Worm (Caenorhabditis elegans) whole organism, dauer: Measurements from ENCODE around the gene sfxn-1.4.

Source experiments
- unc-62 ChIP-seq: sonication (generic microtip); optimal IDR thresholded peaks from 2 replicates; lab custom pipeline; 2017; ENCODE audit warnings: missing biosample characterization, missing genetic modification reagents, missing genetic modification characterization

Gene sfxn-1.4

ce11 chrII:11657079-11657478 lies 24.0 kb downstream of the sfxn-1.4 start, which contains the start of gene nep-1:
Gene nep-1 (minus strand): TSS chrII:11657179.
- TF ChIP-seq unc-62 (GFP tag; lab: Kevin White, UChicago) = no peak

DNA sequence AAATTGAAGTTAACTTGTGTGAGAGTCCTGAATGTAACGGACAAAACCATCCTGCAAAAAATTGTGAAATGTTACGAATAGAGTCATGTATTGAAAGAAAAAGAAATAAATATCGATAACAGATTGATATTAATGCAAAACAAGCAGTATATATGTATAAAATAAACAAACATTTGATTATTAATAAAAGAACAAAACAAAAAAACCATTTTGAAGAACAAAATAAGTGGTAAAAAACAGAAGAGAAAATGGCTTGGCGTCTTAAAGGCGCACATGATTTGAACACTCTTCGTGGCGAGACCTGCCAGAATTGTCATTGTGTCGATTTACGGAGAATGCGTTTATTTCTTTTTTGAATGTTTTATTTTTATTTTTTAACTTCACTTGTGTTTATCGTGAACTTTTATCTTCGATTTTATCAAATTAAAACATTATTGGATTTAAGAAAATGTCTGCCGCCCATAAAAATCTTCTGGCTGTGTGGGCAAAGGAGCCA lies 28.3 kb downstream of the sfxn-1.4 start, which contains the start of the genes rad-23 and rpn-12:
TSS of gene rad-23 (minus strand) at position 51 of the 496 bp plus-strand sequence.
TSS of gene rpn-12 (plus strand) at position 446 of the 496 bp plus-strand sequence.
- TF ChIP-seq unc-62 (GFP tag; lab: Kevin White, UChicago) = no peak

DNA sequence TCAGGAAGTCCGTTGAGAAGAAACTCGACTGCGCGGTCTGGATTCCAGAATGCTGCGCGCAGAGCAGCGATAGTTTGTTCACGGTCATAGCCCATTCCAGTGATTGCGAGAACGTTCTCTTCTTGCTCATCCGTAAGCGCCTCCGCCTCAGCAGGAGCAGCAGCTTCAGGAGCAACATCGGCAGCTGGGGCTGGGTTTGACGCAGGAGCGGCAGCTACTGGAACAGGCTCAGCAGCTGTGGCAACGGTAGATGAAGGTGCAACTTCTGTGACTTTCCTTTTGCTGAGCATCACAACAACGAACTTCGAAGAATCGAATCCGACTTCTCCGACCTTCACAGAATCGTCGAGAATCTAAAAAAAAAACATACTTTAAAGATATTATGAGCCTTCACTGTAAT lies 28.9 kb downstream of the sfxn-1.4 start:
- no peak for TF ChIP-seq unc-62 (GFP tag; lab: Kevin White, UChicago)

DNA sequence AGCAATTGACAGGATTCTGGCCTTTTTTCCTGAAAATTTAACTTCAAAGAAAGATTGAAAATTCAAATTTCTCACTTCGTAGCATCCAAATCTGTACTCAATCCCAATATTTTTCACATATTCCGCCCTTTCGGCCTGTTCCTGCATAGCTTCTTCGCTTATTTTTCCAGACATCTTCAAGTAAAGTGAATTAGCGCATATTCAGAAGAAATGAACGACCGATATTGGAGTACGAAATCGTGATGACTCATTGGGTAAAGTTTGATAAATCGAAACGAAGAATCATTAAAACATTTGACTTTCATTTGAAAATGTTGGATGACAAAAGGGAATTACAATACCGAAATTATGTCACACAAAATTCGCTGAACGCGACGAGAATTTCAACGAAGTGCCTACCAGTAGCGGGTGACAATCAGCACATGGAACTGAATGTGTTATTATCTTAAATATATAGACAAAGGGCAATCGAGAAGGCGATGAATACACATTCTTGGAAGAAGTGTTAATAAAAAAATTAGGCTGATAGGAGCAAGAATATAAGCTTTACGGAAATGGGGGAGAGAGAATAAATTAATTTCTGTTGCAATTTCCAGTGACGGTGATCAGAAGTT lies 30.0 kb downstream of the sfxn-1.4 start, which contains the start of gene coa-7:
TSS of gene coa-7 (minus strand) at position 174 of the 614 bp plus-strand sequence.
- TF ChIP-seq unc-62 (GFP tag; lab: Kevin White, UChicago) = no peak

DNA sequence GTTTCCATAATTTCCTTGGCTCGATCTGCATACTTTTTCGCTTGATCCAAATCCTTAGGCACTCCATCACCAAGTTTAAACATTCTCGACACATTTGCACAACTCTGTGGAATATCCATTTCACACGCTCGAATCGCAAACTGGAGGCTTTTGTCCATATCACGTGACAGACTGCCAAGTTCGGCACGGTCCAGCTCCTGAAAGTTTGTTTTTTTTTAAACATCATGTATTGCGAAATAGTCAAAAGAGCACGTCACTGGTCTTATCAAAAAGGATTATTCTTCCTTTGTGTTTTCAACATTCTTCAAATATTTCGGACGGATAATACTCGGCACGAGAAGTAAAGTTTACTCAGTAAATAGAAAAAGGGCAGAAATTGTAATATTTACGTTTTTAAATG lies 31.8 kb downstream of the sfxn-1.4 start:
- TF ChIP-seq unc-62 (GFP tag; lab: Kevin White, UChicago) = no peak

- no peak for TF ChIP-seq unc-62 (GFP tag; lab: Kevin White, UChicago)
Observed at ce11 chrII:11646874-11647273, 34.2 kb downstream of the sfxn-1.4 start.

ce11 chrII:11646276-11646797 lies 34.7 kb downstream of the sfxn-1.4 start, which contains the start of gene ghi-1:
Gene ghi-1 (plus strand): TSS chrII:11646747.
- no peak for TF ChIP-seq unc-62 (GFP tag; lab: Kevin White, UChicago)

DNA sequence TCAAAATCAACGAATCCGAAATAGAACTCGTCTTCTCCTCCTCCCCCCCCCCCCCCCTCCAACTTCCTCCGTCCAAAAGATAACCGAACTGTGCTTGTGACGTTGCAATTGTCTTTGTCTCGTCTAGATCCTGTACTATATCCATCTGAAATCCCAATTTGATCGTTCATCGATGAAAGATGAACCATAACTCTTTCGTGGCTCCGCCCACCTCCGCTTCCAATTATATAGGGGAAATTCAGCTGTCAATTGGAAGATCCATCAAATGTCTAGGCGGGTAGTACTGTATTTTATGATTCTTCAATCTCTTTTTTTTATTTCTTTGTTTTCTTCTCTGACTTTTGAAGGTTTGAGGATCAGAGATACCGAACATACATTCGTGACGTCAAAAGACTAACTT lies 35.7 kb downstream of the sfxn-1.4 start:
- TF ChIP-seq unc-62 (GFP tag; lab: Kevin White, UChicago) = no peak

DNA sequence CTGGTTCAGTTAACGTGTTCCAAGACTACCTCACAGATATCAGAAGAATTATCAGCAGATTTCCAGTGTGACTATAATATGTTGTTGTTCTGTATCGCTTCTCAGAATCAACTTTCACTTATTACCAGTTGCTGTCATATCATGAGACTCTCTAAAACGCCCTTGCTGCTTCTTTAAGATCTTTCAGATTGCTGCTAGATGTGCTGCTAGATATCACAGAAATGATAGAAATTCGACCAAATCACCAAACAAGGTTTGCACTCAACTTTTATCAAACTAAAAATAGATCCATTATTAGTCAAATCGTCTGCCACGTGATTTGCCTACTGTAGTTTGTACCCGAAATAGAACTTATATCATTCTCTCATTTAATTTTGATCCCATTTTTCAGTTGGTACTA lies 36.5 kb downstream of the sfxn-1.4 start:
- no peak for TF ChIP-seq unc-62 (GFP tag; lab: Kevin White, UChicago)

- no peak for TF ChIP-seq unc-62 (GFP tag; lab: Kevin White, UChicago)
Observed at ce11 chrII:11642736-11643135, 38.3 kb downstream of the sfxn-1.4 start.

- no peak for TF ChIP-seq unc-62 (GFP tag; lab: Kevin White, UChicago)
Observed at ce11 chrII:11642025-11642424, 39.0 kb downstream of the sfxn-1.4 start.

ce11 chrII:11637817-11638216 lies 43.2 kb downstream of the sfxn-1.4 start:
- TF ChIP-seq unc-62 (GFP tag; lab: Kevin White, UChicago) = no peak

ce11 chrII:11637189-11637754 lies 43.8 kb downstream of the sfxn-1.4 start:
- no peak for TF ChIP-seq unc-62 (GFP tag; lab: Kevin White, UChicago)

DNA sequence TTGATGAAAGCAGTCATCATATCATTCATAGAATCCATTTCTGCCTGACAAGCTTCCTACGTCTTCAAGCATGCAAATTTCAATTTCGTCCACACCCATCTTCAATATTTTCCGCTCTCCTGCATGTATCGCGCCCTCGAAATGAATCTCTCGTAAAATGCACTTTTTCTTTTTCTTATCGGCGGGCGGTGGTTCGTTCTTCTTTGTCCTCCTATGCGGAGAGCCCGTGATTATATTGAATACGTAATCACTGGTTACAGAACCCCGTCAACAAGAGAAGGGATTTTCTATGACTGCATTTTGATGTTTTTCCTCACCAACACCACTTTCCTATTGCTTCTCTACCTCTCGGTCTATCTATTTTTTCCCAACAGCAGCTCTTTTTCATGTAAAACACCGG lies 44.4 kb downstream of the sfxn-1.4 start:
- no peak for TF ChIP-seq unc-62 (GFP tag; lab: Kevin White, UChicago)

- TF ChIP-seq unc-62 (GFP tag; lab: Kevin White, UChicago) = no peak
Observed at ce11 chrII:11635745-11636161, 45.3 kb downstream of the sfxn-1.4 start.
